Worm (Caenorhabditis elegans) whole organism, dauer: ENCODE results near the gene T04C9.3.

ENCODE experiments used
- unc-62 ChIP-seq: sonication (generic microtip); optimal IDR thresholded peaks from 2 replicates; lab custom pipeline; 2017; ENCODE audit warnings: missing biosample characterization, missing genetic modification reagents, missing genetic modification characterization

T04C9.3 gene

DNA sequence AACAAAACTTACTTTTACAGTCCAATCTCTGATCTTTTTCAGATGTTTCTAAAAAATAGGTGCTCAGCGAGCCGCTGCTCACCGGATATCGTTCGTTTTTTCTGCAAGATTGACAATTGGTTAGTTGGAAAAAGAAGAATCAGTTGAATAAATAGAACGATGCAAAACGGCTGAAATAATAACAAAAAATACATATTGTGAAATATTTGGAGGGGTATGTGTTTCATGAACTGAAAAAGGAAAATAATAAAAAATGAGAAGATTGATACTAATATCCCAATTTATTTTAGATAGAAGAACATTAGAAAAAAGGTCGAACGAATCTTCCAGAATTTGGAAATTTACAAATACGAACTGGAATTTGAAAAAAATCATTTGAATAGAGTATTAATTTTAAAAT is 3.4 kb upstream of the T04C9.3 start, which contains the start of gene frm-2:
Gene frm-2 (minus strand): TSS at position 101 of the 400 bp plus-strand sequence.
- TF ChIP-seq unc-62 (GFP tag; lab: Kevin White, UChicago) = no peak

ce11 chrIII:5982753-5983390 is 2.6 kb upstream of the T04C9.3 start:
- TF ChIP-seq unc-62 (GFP tag; lab: Kevin White, UChicago) = no peak

ce11 chrIII:5988010-5988409 is 2.6 kb downstream of the T04C9.3 start:
- no peak for TF ChIP-seq unc-62 (GFP tag; lab: Kevin White, UChicago)

DNA sequence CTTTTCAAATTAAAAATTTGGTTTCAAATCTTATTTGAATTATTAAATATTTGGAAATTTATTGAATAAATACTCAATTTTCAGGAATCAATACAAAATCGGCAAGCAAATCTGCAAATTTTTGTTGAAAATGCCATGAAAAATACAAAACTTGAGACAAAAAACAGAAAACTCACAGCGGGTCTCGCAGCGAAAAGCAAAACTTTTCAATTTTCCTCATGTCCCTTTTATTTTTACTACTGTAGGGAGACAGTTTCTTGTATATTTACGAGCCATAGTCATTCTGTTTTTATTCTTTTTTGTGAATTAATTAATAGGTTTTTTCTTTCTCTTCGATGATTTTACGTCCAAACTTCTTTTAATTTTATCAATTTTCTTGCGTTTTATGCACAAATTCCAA is 3.0 kb downstream of the T04C9.3 start:
- TF ChIP-seq unc-62 (GFP tag; lab: Kevin White, UChicago) = no peak

- no peak for TF ChIP-seq unc-62 (GFP tag; lab: Kevin White, UChicago)
These were observed 3.7 kb downstream of the T04C9.3 start for ce11 chrIII:5988991-5989726.

DNA sequence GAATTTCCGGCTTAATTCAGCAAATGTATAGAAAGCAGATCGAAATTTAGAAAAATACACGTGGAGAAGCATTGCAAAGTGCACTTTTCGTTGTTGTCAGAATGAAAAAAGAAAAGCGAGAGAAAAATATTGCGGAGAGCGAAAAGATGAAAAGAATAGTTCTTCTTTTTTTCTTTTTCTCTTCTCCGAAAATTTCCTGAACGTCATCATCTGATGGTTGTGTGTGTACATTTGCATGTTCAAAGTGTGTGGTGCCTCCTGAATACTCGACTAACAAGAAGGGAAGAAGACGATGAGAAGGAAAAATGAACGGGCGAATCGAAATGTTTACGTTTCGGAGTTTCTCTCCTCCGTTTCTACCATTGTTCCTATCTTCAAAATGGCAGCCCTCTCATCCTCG is 4.7 kb downstream of the T04C9.3 start:
- TF ChIP-seq unc-62 (GFP tag; lab: Kevin White, UChicago) = no peak

DNA sequence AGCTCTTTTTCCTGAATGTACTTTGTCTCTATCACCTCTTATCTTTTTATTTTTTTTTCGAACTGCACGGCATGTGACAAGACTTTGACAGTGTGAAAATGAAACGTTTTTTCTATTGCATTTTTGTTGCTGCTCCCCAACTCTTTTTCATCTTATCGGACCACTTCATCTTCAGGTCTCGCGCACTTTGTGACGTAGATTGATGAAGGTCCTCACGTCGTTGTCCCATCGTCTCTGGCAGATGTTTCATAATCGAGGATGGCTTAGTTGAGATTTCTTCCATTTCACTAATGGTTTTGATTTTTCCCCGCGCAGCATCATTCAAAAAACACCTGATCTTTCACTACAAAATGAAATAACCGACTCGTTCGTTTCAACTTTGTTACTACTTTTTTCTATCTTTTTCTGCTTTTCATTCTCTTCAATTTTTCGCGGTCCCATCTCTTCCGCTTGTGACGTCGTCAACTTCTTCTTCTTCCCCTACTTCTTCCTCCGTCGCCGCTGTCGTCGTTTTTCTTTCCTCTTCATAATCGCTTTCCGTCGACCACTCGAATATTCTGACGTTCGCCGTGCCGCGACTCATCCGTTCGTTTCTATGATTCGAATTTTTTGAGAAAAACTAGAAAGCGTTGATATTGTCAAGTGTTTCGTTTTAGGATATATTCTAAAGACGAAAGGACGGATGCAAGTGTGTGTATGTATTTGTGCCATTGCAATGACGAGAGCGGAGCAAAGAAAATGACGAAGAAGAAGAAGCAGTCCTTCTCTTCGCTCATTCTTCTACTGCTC is 5.9 kb downstream of the T04C9.3 start, which contains the start of gene T04C9.2:
Gene T04C9.2 (plus strand): TSS at position 739 of the 789 bp plus-strand sequence.
- TF ChIP-seq unc-62 (GFP tag; lab: Kevin White, UChicago) = no peak

DNA sequence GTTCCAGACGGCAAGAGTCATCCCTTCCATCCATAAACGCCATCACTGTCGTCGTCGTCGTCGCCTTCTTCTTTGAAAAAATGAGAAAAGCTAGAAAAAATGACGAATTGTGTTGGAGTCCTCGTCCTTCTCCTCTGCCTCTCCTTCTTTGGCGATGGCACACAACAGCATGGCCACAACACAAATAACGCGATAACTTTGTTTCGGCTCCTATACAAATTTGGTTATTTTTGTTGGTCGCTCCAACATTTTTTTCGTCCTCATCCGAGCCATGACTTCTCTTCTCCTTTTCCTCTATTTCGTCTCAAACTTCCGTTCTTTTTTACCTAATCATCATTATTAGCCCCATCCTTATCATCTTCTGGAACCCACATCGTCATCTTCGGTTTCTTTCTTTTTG is 6.6 kb downstream of the T04C9.3 start:
- TF ChIP-seq unc-62 (GFP tag; lab: Kevin White, UChicago) = no peak

DNA sequence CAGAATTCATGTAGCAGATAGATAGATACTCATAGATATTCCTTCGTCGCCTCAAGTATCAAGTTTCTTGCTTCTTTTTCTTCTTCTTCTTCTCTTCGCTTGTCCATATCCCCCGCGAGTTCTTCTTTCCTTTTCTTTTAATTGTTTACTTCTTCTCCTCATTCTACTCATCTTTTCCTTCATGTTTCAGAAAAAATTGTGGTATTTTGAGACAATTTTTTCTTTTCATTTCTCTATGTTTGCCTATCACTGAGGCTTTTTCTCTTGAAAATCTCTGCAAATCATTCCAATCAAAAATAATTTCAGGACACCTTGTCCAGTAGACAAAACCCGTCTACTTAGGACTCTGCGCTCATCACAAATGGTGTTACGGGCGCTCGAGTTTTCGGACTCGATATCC is 7.5 kb downstream of the T04C9.3 start, which contains the start of gene T04C9.1:
Gene T04C9.1 (plus strand): TSS at position 301 of the 400 bp plus-strand sequence.
- no peak for TF ChIP-seq unc-62 (GFP tag; lab: Kevin White, UChicago)

ce11 chrIII:5998640-5999039 is 13.2 kb downstream of the T04C9.3 start:
- no peak for TF ChIP-seq unc-62 (GFP tag; lab: Kevin White, UChicago)

ce11 chrIII:5999629-6000028 is 14.2 kb downstream of the T04C9.3 start:
- no peak for TF ChIP-seq unc-62 (GFP tag; lab: Kevin White, UChicago)

DNA sequence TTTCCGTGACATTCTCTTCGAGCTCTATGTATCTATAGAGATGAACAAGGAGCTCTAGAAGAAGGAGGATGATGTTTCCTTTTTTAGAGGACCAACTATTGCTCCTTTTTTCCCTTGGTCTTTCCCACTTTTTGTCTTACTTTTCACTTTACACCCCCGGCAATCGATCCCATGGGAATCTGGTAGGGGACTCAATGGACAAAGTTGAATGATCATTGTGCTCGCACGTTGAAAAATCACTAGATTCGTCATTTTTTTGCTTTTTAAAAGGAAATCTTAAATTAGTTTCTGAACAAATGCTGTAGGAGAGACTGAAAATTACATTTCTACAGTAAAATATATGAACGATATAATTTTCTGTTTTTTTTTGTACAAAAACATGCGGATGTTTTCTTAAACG is 16.6 kb downstream of the T04C9.3 start:
- no peak for TF ChIP-seq unc-62 (GFP tag; lab: Kevin White, UChicago)

DNA sequence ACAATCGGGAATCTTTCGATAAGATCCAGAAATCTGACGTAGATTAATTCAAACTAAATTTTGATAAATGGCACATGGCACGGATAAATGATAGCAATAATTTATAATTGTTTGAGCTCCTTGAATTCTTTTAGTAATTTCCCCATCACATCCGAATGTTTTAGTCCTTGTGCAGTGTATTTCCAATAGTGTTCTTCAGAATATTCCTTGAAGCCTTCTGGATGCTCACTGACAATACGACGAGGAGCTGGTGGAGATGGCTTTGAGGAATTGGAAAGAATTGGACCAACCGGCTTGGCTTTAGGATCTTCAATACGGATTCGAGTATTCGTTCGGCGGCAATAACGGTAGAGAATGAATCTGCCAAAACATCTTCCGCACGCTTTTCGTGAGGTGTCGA is 21.0 kb downstream of the T04C9.3 start:
- no peak for TF ChIP-seq unc-62 (GFP tag; lab: Kevin White, UChicago)

DNA sequence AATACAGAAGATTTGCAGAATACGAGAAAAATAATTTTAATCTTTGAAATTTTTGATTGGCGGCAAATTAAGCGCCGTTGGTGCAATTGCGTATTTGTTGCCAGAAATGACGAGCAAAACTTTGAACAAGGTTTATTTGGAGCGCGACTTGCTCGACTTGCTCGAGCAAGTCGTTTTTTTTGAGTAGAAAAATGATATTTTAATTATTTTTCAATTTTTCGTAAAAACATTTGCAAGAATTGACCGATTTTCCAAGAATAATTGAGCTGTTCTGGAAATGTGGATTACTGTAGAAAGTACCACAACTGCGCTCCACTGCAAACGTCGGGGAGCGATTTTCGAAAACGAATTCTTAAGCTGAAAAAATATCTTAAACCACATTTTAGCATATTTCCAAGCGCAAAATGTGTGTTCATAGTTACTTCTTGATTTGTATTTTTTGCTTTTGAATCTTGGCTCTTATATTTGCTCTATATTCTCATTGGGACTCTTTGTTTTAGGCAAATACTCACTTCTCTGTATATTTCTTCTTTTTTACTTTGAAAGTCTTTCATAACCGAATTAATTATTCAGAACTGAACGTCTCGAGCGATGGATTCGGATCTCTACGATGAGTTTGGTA is 23.7 kb downstream of the T04C9.3 start, which contains the start of the genes gcna-1 and eftu-2:
Gene gcna-1 (minus strand): TSS at position 96 of the 622 bp plus-strand sequence.
Gene eftu-2 (plus strand): TSS at position 572 of the 622 bp plus-strand sequence.
- TF ChIP-seq unc-62 (GFP tag; lab: Kevin White, UChicago) = no peak

- no peak for TF ChIP-seq unc-62 (GFP tag; lab: Kevin White, UChicago)
These were observed 25.9 kb downstream of the T04C9.3 start for ce11 chrIII:6011310-6011709.
